Fruit fly (Drosophila melanogaster): ENCODE results near the gene CG16852.

DNA sequence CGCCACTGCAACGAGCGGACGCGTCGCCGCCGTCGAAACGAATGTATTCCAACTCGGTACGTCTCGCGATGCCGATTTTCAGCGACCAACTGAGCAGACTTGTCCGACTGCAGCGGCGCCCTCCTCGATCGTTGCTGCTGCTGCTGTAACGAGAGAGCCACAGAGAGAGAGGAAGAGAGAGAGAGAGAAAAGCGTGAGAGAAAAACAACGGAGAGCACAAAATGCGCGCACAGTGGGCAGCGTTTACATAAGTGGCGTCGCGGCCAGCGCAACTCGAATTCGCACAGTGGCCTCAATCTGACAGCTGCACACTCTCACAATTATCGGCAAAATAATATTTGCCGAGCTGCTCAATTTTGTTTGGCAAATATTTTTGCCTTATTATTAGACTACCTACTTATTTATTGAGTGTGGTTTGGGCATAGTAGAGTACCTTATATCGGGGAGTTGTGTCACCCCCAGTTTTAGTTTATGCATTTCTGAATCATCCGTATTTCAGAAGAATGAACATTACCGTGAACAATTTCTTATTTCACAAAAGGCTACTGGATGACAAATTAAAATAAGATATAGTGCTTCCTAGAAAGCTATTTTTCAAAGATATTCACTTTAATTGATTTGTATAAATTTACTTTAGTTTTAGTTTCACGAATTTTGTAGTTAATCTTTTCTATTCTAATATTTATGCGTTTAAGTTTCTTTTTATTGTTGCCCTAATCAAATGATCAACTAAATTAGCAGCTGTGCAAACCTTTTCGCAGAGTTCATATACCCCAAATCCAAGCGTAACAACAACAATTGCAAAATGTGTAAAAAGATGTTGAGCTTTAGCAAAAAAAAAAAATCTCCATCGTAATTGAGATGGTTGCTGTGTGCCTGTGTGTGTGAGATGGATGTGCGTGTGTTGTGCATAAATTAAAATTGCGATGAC lies 27.0 kb upstream of the CG16852 start:
- TF ChIP-seq CG8478 (optimal IDR thresholded peaks at IDR 0.05) (no peak), pan (optimal IDR thresholded peaks at IDR 0.05) (no peak)
